Worm (Caenorhabditis elegans): ENCODE data around the gene ZC412.10.
A peak's percentile ranks its signal among the peaks of the same experiment; 100 is the strongest.

- TF ChIP-seq nhr-28 (tag; optimal IDR thresholded peaks at IDR 0.05), result no peak
- peak in 1 of 2 experiments; percentile 85 for TF ChIP-seq unc-62 (GFP tag; optimal IDR thresholded peaks at IDR 0.05 in 1 of 2)
- TF ChIP-seq unc-62 (tag; optimal IDR thresholded peaks at IDR 0.05), result no peak
- TF ChIP-seq ztf-11 (tag; optimal IDR thresholded peaks at IDR 0.05), result no peak
- no peak for TF ChIP-seq fos-1 (tag; optimal IDR thresholded peaks at IDR 0.05)
- no peak for TF ChIP-seq unc-39 (tag; optimal IDR thresholded peaks at IDR 0.05)
- TF ChIP-seq nhr-102 (tag; optimal IDR thresholded peaks at IDR 0.05), result no peak
- TF ChIP-seq spr-1 (tag; optimal IDR thresholded peaks at IDR 0.05), result no peak
Observed at ce11 chrV:14852620-14853019, 24.0 kb downstream of the ZC412.10 start.
